Worm (Caenorhabditis elegans) whole organism, L4/young adult: Measurements from ENCODE around the gene Y39B6A.30.

Source experiments
- W03F9.2 ChIP-seq: fragments of 150-350 bp; optimal IDR thresholded peaks from 2 replicates; lab custom pipeline; 2014; ENCODE audit warnings: missing biosample characterization, missing genetic modification characterization
- dao-5 ChIP-seq: sonication (generic microtip); optimal IDR thresholded peaks from 2 replicates; lab custom pipeline; 2016; ENCODE audit warnings: missing genotype, missing genetic modification characterization, moderate library complexity, missing compliant biosample characterization
- him-1 ChIP-seq: sonication (generic microtip); optimal IDR thresholded peaks from 2 replicates; lab custom pipeline; 2016; ENCODE audit warnings: missing genotype, missing genetic modification reagents, missing genetic modification characterization, missing compliant biosample characterization

The Y39B6A.30 gene

DNA sequence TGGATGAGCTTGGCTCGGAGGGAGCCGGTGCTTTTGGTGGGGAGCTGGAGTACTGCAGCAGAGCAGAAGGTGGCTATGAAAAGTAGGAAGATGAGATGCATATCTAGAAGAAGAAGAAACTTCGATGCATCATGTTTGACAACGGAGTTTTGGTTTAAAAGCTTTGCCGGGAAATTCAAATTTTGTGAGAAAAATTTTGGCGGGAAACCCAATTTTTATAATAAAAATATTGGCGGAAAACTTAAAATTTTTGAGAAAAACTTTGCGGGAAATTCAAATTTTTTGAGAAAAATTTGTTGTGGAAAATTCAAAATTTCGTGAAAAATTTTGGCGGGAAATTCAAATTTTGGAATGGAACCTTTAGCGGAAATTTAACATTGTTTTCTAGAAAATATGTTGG, 30.4 kb downstream of the Y39B6A.30 start, which contains the start of gene asp-15:
TSS of gene asp-15 (minus strand) at position 101 of the 400 bp plus-strand sequence.
- TF ChIP-seq dao-5 (tag; lab: Kevin White, UChicago) = no peak
- no peak for TF ChIP-seq W03F9.2 (tag; lab: Kevin White, UChicago)
- TF ChIP-seq him-1 = no peak

DNA sequence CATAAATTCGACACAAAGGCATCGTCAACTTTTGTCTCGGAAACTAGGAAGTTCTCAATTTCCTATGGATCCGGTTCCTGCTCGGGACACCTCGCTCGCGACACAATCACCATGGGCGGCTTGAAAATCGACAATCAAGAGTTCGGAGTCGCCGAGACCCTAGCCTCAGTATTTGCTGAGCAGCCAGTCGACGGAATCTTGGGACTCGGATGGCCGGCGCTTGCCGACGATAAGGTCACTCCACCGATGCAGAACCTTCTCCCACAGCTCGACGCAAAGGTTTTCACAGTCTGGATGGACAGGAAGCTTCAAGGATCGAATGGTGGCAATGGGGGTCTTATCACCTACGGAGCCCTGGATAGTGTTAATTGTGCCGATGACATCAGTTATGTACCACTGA, 33.1 kb downstream of the Y39B6A.30 start:
- TF ChIP-seq him-1 (no peak), dao-5 (tag; lab: Kevin White, UChicago) (no peak), W03F9.2 (tag; lab: Kevin White, UChicago) (no peak)

DNA sequence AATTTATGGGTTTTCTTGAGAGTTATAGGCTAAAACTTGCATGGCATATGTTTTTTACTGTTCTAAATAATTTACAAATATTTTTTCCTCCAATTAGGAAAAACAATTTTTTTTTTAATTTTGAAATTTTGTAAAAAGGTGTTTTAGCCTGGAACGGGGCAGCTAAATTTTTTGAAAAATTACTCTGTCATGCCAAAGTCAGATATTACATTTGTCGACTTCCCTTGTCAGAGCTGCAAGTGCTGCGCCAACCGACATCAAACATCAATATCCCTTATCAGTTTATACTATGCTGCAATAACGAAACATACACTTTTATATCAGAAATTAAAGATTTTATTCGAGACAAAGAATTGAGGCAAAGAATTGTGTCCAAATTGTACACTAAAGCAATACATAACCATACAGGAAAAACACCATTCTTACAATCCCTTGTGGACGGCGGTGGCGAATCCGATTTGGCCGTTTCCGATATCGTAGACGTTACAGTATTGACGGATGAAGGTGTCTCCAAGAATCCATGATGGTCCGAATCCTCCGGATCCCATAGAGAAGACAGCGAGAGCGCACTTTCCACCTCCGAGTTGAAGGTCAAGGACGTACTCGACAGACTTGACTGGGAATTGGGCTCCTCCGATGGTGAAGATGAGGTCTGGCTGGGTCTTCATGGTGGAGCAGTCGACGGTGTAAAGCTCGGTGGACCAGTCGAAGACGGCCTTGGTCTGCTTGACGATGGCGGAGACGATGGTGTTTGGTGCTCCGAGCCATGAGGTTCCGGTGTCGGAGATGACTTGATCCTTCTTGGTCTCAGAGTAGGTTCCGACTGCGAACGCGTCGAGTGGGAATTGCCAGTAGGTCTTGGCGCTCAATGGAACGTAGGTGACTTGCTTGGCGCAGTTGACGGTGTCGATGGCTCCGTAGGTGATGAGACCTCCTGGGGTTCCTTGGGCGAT, 35.0 kb downstream of the Y39B6A.30 start:
- TF ChIP-seq W03F9.2 (tag; lab: Kevin White, UChicago) (no peak), him-1 (no peak), dao-5 (tag; lab: Kevin White, UChicago) (no peak)

DNA sequence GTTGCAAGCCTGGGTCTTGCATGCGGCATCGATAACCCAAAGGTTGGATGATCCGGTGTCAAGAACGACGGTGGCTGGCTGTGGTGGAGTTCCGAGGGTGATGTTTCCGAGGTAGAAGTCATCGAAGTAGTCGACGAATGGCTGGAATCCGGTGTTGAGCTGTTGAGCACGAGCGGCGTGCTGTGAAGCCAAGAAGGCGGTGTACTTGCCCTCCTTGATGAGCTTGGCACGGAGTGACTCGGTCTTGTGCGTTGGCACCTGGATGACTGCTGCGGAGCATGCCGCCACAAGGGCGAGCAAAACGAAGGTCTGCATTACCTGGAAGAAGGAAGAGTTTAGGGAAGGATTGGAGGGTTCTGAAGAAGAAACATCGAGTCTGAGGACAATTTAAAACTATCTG, 36.1 kb downstream of the Y39B6A.30 start, which contains the start of gene asp-1:
TSS of gene asp-1 (minus strand) at position 315 of the 400 bp plus-strand sequence.
- TF ChIP-seq W03F9.2 (tag; lab: Kevin White, UChicago) = no peak
- TF ChIP-seq him-1 = no peak
- TF ChIP-seq dao-5 (tag; lab: Kevin White, UChicago) = no peak

DNA sequence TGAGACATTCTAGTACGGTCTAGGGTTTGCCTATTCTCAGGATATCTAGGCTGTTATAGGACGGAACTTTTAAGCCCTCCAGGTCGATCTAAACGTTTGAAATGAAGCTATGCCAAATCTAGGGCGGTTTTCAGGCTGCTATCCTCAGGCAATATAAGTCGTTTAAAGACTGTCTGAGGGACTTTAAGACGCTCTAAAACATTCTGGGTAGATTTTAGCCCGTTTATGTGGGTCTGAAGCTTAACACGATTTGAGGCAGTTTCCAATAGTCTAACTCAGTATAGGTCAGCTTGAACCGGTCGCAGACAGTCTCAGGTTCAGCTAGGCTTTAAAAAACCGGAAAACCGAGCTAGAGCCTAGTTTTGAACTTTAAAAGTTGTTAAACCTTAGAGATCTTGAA, 36.5 kb downstream of the Y39B6A.30 start:
- TF ChIP-seq dao-5 (tag; lab: Kevin White, UChicago) (no peak), W03F9.2 (tag; lab: Kevin White, UChicago) (no peak), him-1 (no peak)

DNA sequence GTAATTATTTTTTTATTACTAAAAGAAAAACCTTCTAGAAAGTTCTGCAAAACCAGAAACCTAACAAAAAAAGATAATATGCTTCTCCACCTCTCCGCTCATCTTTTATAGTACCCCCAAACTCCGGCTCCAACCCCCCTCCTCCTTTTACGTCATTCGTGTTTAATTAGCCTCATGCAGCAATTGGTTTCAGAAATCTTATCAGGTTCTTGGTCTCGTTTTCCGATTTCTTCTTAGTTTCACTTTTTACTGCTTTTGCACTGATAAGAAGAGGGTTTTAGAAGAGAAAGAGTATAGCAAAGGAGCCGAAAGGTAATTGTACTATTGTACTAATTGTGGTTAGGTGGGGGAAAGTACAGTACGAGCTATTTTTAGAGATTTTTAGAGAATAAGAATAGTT, 37.1 kb downstream of the Y39B6A.30 start:
- TF ChIP-seq dao-5 (tag; lab: Kevin White, UChicago) = no peak
- no peak for TF ChIP-seq him-1
- TF ChIP-seq W03F9.2 (tag; lab: Kevin White, UChicago) = no peak

DNA sequence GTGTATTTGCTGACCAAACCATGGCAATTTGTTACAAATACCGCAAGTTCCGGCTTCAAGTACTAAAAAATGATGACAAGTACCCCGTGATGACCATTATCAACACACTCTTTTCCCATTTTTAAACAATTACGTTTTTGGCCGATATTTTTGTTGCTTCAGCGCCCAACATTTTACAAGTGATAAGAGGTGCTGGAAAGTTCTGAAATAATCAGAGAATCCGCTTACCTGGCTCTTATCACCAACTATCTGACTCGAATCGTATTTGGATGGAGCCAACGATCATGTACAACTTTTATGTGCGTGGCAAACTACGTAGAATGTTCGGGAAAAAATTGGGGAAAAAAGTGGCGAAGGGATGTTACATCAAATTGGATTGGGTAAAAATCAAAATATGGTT, 38.9 kb downstream of the Y39B6A.30 start:
- TF ChIP-seq him-1 (no peak), dao-5 (tag; lab: Kevin White, UChicago) (no peak), W03F9.2 (tag; lab: Kevin White, UChicago) (no peak)

DNA sequence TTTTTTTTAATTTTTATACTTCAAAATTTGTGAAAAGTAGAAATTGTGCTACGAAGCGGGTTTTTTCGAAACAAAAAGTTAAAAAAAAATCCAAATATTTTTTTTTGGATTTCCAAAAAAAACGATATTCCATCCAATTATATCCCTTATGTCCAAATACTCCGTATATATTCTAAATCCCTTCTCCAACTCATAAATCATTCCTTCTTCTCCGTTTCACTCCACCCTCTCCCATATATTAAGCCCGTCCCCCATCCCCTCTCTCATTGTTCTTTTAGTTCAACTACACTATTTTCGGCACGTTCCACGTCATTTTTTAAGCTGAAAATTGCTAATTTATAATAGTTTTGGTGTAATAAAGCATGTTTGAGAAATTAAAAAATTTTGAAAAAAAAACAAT, 43.2 kb downstream of the Y39B6A.30 start:
- TF ChIP-seq him-1 (no peak), W03F9.2 (tag; lab: Kevin White, UChicago) (no peak), dao-5 (tag; lab: Kevin White, UChicago) (no peak)

DNA sequence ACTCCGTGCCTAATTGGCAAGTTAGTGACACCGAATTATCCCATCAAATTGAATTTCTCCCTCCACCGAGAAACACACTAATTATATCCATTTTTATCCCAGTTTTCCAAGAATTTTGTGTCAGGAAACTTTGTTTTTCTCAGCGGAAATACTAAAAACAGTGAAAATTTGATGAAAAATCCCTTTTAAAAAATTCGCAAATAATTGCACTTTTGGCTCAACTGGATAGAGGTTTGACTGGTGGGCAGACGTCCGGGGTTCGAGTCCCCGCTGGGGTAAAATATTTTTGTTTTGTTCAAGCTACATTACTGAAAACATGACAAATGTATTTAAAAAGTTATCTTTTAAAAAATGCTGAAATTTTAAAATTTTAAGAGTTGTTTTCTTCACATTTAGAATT, 43.7 kb downstream of the Y39B6A.30 start:
- no peak for TF ChIP-seq him-1
- TF ChIP-seq W03F9.2 (tag; lab: Kevin White, UChicago) = no peak
- no peak for TF ChIP-seq dao-5 (tag; lab: Kevin White, UChicago)

DNA sequence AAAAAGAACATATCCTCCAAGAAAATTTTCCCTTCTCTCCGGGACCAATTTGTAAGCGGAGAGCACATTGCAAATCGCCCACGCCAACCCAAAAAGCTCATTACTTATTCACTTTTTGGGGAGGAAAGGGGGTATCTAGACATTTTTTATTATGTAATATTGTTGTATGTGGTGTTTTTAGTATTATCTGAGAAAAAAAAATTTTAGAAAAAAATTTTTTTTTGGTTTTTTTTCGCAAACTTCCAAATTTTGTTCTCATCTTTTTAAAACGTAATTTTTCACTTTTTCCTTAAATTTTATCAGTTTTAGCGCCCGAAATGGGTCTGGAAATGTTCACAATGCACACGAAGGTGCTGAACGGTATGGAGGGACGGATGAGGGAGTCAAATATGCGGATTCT, 45.5 kb downstream of the Y39B6A.30 start, which contains the start of gene twk-46:
TSS of gene twk-46 (plus strand) at position 301 of the 400 bp plus-strand sequence.
- TF ChIP-seq him-1 (no peak), dao-5 (tag; lab: Kevin White, UChicago) (no peak)

DNA sequence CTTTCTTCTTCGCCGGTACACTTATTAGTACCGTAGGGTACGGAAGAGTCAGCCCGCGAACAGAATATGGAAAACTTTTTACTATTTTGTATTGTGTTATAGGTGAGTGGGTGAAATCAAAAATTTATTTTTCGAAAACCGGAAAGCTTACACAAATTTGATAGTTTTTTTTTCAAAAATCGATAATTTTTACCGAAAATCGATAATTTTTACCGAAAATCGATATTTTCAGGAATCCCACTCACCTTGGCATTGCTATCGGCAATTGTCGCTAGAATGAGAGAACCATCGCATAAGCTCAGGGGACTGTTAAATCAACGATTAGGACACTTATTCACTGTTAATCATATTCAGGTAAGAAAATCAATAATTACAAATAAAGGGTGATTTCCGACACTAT, 49.0 kb downstream of the Y39B6A.30 start:
- no peak for TF ChIP-seq dao-5 (tag; lab: Kevin White, UChicago)
- TF ChIP-seq him-1 = no peak
- no peak for TF ChIP-seq W03F9.2 (tag; lab: Kevin White, UChicago)

DNA sequence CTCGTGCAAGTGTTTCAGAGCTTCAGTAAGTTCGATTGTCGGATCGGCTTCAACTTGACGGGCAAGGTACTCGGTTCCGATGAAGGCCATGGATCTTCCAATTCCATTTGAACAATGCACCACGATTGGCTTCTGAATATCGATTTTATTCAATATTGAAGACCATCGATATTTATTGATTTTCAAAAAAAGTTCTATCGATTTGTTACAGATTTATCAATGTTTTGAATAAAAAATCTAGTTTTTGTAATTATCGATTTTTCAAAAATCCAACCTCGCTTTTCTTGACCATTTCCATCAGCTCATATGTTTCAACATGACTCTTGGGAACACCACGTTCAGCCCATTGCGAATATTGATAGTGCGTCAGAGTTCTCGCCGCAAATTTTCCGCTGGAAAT, 54.5 kb downstream of the Y39B6A.30 start:
- TF ChIP-seq him-1 = no peak
